Fruit fly (Drosophila melanogaster): ENCODE data around the gene CG6293.

Gene CG6293

dm6 chr3R:10311076-10311744 lies at the start of gene CG6293:
TSS of gene CG6293 (minus strand) at chr3R:10311613.
- TF ChIP-seq salr (GFP tag; optimal IDR thresholded peaks at IDR 0.05) (no peak), Hr4 (GFP tag; optimal IDR thresholded peaks at IDR 0.05) (no peak), ss (GFP tag; optimal IDR thresholded peaks at IDR 0.05) (no peak), CG11294 (GFP tag; IDR thresholded peaks at IDR 0.05) (no peak)

- TF ChIP-seq CG34406 (GFP tag; optimal IDR thresholded peaks at IDR 0.05), result no peak
- no peak for TF ChIP-seq svp (GFP tag)
- no peak for TF ChIP-seq CG1621 (tag; optimal IDR thresholded peaks at IDR 0.05)
- TF ChIP-seq Hr38 (GFP tag; optimal IDR thresholded peaks at IDR 0.05), result no peak
- TF ChIP-seq salr (GFP tag; optimal IDR thresholded peaks at IDR 0.05), result no peak
- TF ChIP-seq cyc (GFP tag; optimal IDR thresholded peaks at IDR 0.05), result no peak
- TF ChIP-seq Smox (GFP tag; optimal IDR thresholded peaks at IDR 0.05), result no peak
- no peak for TF ChIP-seq esn (GFP tag; optimal IDR thresholded peaks at IDR 0.05)
- TF ChIP-seq Sox14 (GFP tag; optimal IDR thresholded peaks at IDR 0.05), result no peak
- TF ChIP-seq fd59A (GFP tag; optimal IDR thresholded peaks at IDR 0.05), result no peak
- no peak for TF ChIP-seq dac (GFP tag; optimal IDR thresholded peaks at IDR 0.05)
- no peak for TF ChIP-seq Blimp-1 (GFP tag; optimal IDR thresholded peaks at IDR 0.05)
- TF ChIP-seq CG8119 (GFP tag; IDR thresholded peaks at IDR 0.05), result no peak
- no peak for TF ChIP-seq OdsH (GFP tag; optimal IDR thresholded peaks at IDR 0.05)
- no peak for TF ChIP-seq CG8632 (GFP tag; optimal IDR thresholded peaks at IDR 0.05)
- no peak for TF ChIP-seq Met (GFP tag; optimal IDR thresholded peaks at IDR 0.05)
- TF ChIP-seq Gug (GFP tag; IDR thresholded peaks at IDR 0.05), result no peak
- no peak for TF ChIP-seq lz (GFP tag; optimal IDR thresholded peaks at IDR 0.05)
- no peak for TF ChIP-seq Ets96B (tag; optimal IDR thresholded peaks at IDR 0.05)
- TF ChIP-seq CG11902 (GFP tag; optimal IDR thresholded peaks at IDR 0.05), result no peak
Measured at dm6 chr3R:10357364-10357676, 45.9 kb upstream of the CG6293 start.

- TF ChIP-seq topi (GFP tag; optimal IDR thresholded peaks at IDR 0.05), result peak; percentile 94
- peak; percentile 90 for TF ChIP-seq CG8632 (GFP tag; optimal IDR thresholded peaks at IDR 0.05)
- TF ChIP-seq Eip78C (GFP tag), result peak; percentile 98
- peak; percentile 94 for TF ChIP-seq Sox14 (GFP tag; optimal IDR thresholded peaks at IDR 0.05)
- peak; percentile 92 for TF ChIP-seq CG32006 (GFP tag; optimal IDR thresholded peaks at IDR 0.05)
- TF ChIP-seq OdsH (GFP tag; optimal IDR thresholded peaks at IDR 0.05), result peak; percentile 87
- peak; percentile 51 for TF ChIP-seq Hr38 (GFP tag; optimal IDR thresholded peaks at IDR 0.05)
- TF ChIP-seq lz (GFP tag; optimal IDR thresholded peaks at IDR 0.05), result peak; percentile 94
- no peak for TF ChIP-seq CG11294 (GFP tag; IDR thresholded peaks at IDR 0.05)
- peak; percentile 93 for TF ChIP-seq CG7368 (GFP tag; optimal IDR thresholded peaks at IDR 0.05)
- peak; percentile 94 for TF ChIP-seq CG3919 (GFP tag; optimal IDR thresholded peaks at IDR 0.05)
- TF ChIP-seq spab (GFP tag; optimal IDR thresholded peaks at IDR 0.05), result peak; percentile 88
- peak; percentile 92 for TF ChIP-seq net (GFP tag; optimal IDR thresholded peaks at IDR 0.05)
- peak; percentile 93 for TF ChIP-seq CG6792 (GFP tag; optimal IDR thresholded peaks at IDR 0.05)
- peak; percentile 83 for TF ChIP-seq CG11762 (GFP tag; optimal IDR thresholded peaks at IDR 0.05; ENCODE audit: insufficient read depth)
- peak; percentile 87 for TF ChIP-seq CG16779 (tag; optimal IDR thresholded peaks at IDR 0.05)
- peak; percentile 93 for TF ChIP-seq achi (GFP tag; optimal IDR thresholded peaks at IDR 0.05)
- TF ChIP-seq CG6808 (GFP tag; optimal IDR thresholded peaks at IDR 0.05), result peak; percentile 92
- TF ChIP-seq Sox15 (GFP tag; optimal IDR thresholded peaks at IDR 0.05), result peak; percentile 73
- TF ChIP-seq Eip75B (GFP tag; optimal IDR thresholded peaks at IDR 0.05), result peak; percentile 96
- TF ChIP-seq CG10669 (GFP tag; optimal IDR thresholded peaks at IDR 0.05), result peak; percentile 92
- TF ChIP-seq CG6854 (GFP tag; optimal IDR thresholded peaks at IDR 0.05), result peak; percentile 90
- peak; percentile 65 for TF ChIP-seq fkh (GFP tag; optimal IDR thresholded peaks at IDR 0.05)
- TF ChIP-seq Lpt (GFP tag; optimal IDR thresholded peaks at IDR 0.05), result peak; percentile 87
- TF ChIP-seq svp (GFP tag), result peak; percentile 98
- TF ChIP-seq vri (GFP tag; optimal IDR thresholded peaks at IDR 0.05), result peak; percentile 92
- TF ChIP-seq Blimp-1 (GFP tag; optimal IDR thresholded peaks at IDR 0.05), result peak; percentile 98
- peak; percentile 81 for TF ChIP-seq CG9139 (GFP tag; optimal IDR thresholded peaks at IDR 0.05)
- TF ChIP-seq Met (GFP tag; optimal IDR thresholded peaks at IDR 0.05), result peak; percentile 96
- no peak for TF ChIP-seq CG6163 (GFP tag; IDR thresholded peaks at IDR 0.05)
- TF ChIP-seq Hr4 (GFP tag; optimal IDR thresholded peaks at IDR 0.05), result peak; percentile 93
- peak; percentile 87 to 95 for TF ChIP-seq ss (GFP tag; optimal IDR thresholded peaks at IDR 0.05)
- peak; percentile 92 for TF ChIP-seq CG34406 (GFP tag; optimal IDR thresholded peaks at IDR 0.05)
Measured at dm6 chr3R:10356563-10357363, 45.4 kb upstream of the CG6293 start.
